Worm (Caenorhabditis elegans): ENCODE data around the gene hsp-25.

The hsp-25 gene

ce11 chrX:6031169-6031568, 8.3 kb downstream of the hsp-25 start, which contains the start of gene ipp-5:
Gene ipp-5 (plus strand): TSS chrX:6031469.
- no peak for TF ChIP-seq klf-2 (GFP tag; conservative IDR thresholded peaks at IDR 0.05)
- no peak for TF ChIP-seq cog-1 (tag; optimal IDR thresholded peaks at IDR 0.05)
- TF ChIP-seq med-1 (GFP tag; optimal IDR thresholded peaks at IDR 0.05; ENCODE audit: insufficient read depth), result no peak
- TF ChIP-seq flt-1 (GFP tag; IDR thresholded peaks at IDR 0.05), result no peak
- no peak for TF ChIP-seq ztf-29 (GFP tag; IDR thresholded peaks at IDR 0.05)

ce11 chrX:6029075-6029474, 10.4 kb downstream of the hsp-25 start:
- TF ChIP-seq ref-1 (GFP tag; conservative IDR thresholded peaks at IDR 0.05) (no peak), klf-2 (GFP tag; conservative IDR thresholded peaks at IDR 0.05) (no peak), med-1 (GFP tag; optimal IDR thresholded peaks at IDR 0.05; ENCODE audit: insufficient read depth) (no peak), flt-1 (GFP tag; IDR thresholded peaks at IDR 0.05) (no peak)

- TF ChIP-seq ztf-23 (GFP tag; IDR thresholded peaks at IDR 0.05) (no peak), T22C8.4 (GFP tag; IDR thresholded peaks at IDR 0.05) (no peak), tab-1 (GFP tag; IDR thresholded peaks at IDR 0.05) (no peak), ref-1 (GFP tag; conservative IDR thresholded peaks at IDR 0.05) (no peak), klf-2 (GFP tag; conservative IDR thresholded peaks at IDR 0.05) (no peak), flt-1 (GFP tag; IDR thresholded peaks at IDR 0.05) (no peak), med-1 (GFP tag; optimal IDR thresholded peaks at IDR 0.05; ENCODE audit: insufficient read depth) (no peak), cog-1 (tag; optimal IDR thresholded peaks at IDR 0.05) (no peak), ztf-29 (GFP tag; IDR thresholded peaks at IDR 0.05) (no peak)
These were observed 12.5 kb downstream of the hsp-25 start for ce11 chrX:6026732-6027528.

ce11 chrX:6024977-6025376, 14.5 kb downstream of the hsp-25 start:
- TF ChIP-seq T22C8.4 (GFP tag; IDR thresholded peaks at IDR 0.05) (no peak), ref-1 (GFP tag; conservative IDR thresholded peaks at IDR 0.05) (no peak), tab-1 (GFP tag; IDR thresholded peaks at IDR 0.05) (no peak), ztf-23 (GFP tag; IDR thresholded peaks at IDR 0.05) (no peak), flt-1 (GFP tag; IDR thresholded peaks at IDR 0.05) (no peak), klf-2 (GFP tag; conservative IDR thresholded peaks at IDR 0.05) (no peak), ztf-29 (GFP tag; IDR thresholded peaks at IDR 0.05) (no peak), cog-1 (tag; optimal IDR thresholded peaks at IDR 0.05) (no peak), med-1 (GFP tag; optimal IDR thresholded peaks at IDR 0.05; ENCODE audit: insufficient read depth) (no peak)

- no peak for TF ChIP-seq med-1 (GFP tag; optimal IDR thresholded peaks at IDR 0.05; ENCODE audit: insufficient read depth)
These were observed 17.0 kb downstream of the hsp-25 start, which contains the start of gene lelo-3 for ce11 chrX:6022469-6022868. Gene lelo-3 (minus strand): TSS chrX:6022569.

- no peak for TF ChIP-seq flt-1 (GFP tag; IDR thresholded peaks at IDR 0.05)
- TF ChIP-seq tab-1 (GFP tag; IDR thresholded peaks at IDR 0.05), result no peak
- no peak for TF ChIP-seq T22C8.4 (GFP tag; IDR thresholded peaks at IDR 0.05)
- TF ChIP-seq cog-1 (tag; optimal IDR thresholded peaks at IDR 0.05), result no peak
- TF ChIP-seq med-1 (GFP tag; optimal IDR thresholded peaks at IDR 0.05; ENCODE audit: insufficient read depth), result no peak
- no peak for TF ChIP-seq ztf-23 (GFP tag; IDR thresholded peaks at IDR 0.05)
- TF ChIP-seq ztf-29 (GFP tag; IDR thresholded peaks at IDR 0.05), result no peak
- no peak for TF ChIP-seq ref-1 (GFP tag; conservative IDR thresholded peaks at IDR 0.05)
- no peak for TF ChIP-seq klf-2 (GFP tag; conservative IDR thresholded peaks at IDR 0.05)
These were observed 18.7 kb downstream of the hsp-25 start for ce11 chrX:6020782-6021181.

ce11 chrX:6019886-6020469, 19.5 kb downstream of the hsp-25 start, which contains the start of gene C09B8.4:
Gene C09B8.4 (minus strand): TSS chrX:6019936.
- no peak for TF ChIP-seq ztf-23 (GFP tag; IDR thresholded peaks at IDR 0.05)
- no peak for TF ChIP-seq T22C8.4 (GFP tag; IDR thresholded peaks at IDR 0.05)

ce11 chrX:6015096-6015495, 24.3 kb downstream of the hsp-25 start, which contains the start of gene C09B8.8:
Gene C09B8.8 (plus strand): TSS chrX:6015492.
- TF ChIP-seq tab-1 (GFP tag; IDR thresholded peaks at IDR 0.05) (no peak), ztf-29 (GFP tag; IDR thresholded peaks at IDR 0.05) (no peak), ref-1 (GFP tag; conservative IDR thresholded peaks at IDR 0.05) (no peak), flt-1 (GFP tag; IDR thresholded peaks at IDR 0.05) (no peak), ztf-23 (GFP tag; IDR thresholded peaks at IDR 0.05) (no peak), cog-1 (tag; optimal IDR thresholded peaks at IDR 0.05) (no peak), klf-2 (GFP tag; conservative IDR thresholded peaks at IDR 0.05) (no peak), T22C8.4 (GFP tag; IDR thresholded peaks at IDR 0.05) (no peak), med-1 (GFP tag; optimal IDR thresholded peaks at IDR 0.05; ENCODE audit: insufficient read depth) (no peak)

ce11 chrX:6010573-6010972, 28.9 kb downstream of the hsp-25 start, which contains the start of gene C09B8.3:
Gene C09B8.3 (minus strand): TSS chrX:6010673.
- TF ChIP-seq ztf-29 (GFP tag; IDR thresholded peaks at IDR 0.05) (no peak), ztf-23 (GFP tag; IDR thresholded peaks at IDR 0.05) (no peak), ref-1 (GFP tag; conservative IDR thresholded peaks at IDR 0.05) (no peak), klf-2 (GFP tag; conservative IDR thresholded peaks at IDR 0.05) (no peak), med-1 (GFP tag; optimal IDR thresholded peaks at IDR 0.05; ENCODE audit: insufficient read depth) (no peak), flt-1 (GFP tag; IDR thresholded peaks at IDR 0.05) (no peak), tab-1 (GFP tag; IDR thresholded peaks at IDR 0.05) (no peak), T22C8.4 (GFP tag; IDR thresholded peaks at IDR 0.05) (no peak), cog-1 (tag; optimal IDR thresholded peaks at IDR 0.05) (no peak)

ce11 chrX:6004315-6004714, 35.1 kb downstream of the hsp-25 start:
- TF ChIP-seq ref-1 (GFP tag; conservative IDR thresholded peaks at IDR 0.05) (no peak), ztf-23 (GFP tag; IDR thresholded peaks at IDR 0.05) (no peak), cog-1 (tag; optimal IDR thresholded peaks at IDR 0.05) (no peak), tab-1 (GFP tag; IDR thresholded peaks at IDR 0.05) (no peak), med-1 (GFP tag; optimal IDR thresholded peaks at IDR 0.05; ENCODE audit: insufficient read depth) (no peak), klf-2 (GFP tag; conservative IDR thresholded peaks at IDR 0.05) (no peak), flt-1 (GFP tag; IDR thresholded peaks at IDR 0.05) (no peak)

All from whole organism, midembryonic.